Fruit fly (Drosophila melanogaster): Measurements from ENCODE around the gene ppk5.

ppk5 gene

dm6 chr3L:21507354-21507928, 27.0 kb upstream of the ppk5 start, which contains the start of the genes Glg1 and M6:
Glg1 (minus strand) TSS chr3L:21507538.
M6 (plus strand) TSS chr3L:21507852.
- TF ChIP-seq Hmr (GFP tag; optimal IDR thresholded peaks at IDR 0.05) (peak; percentile 60), Poxn (GFP tag; IDR thresholded peaks at IDR 0.05) (no peak), Nf-YB (GFP tag; optimal IDR thresholded peaks at IDR 0.05) (peak; percentile 33), kah (GFP tag; optimal IDR thresholded peaks at IDR 0.05) (no peak), CG32772 (GFP tag; IDR thresholded peaks at IDR 0.05) (peak; percentile 51; the same call in 1 of the 2 replicates), eyg (GFP tag; optimal IDR thresholded peaks at IDR 0.05) (no peak), CG10274 (GFP tag; optimal IDR thresholded peaks at IDR 0.05) (no peak), hb (GFP tag; IDR thresholded peaks at IDR 0.05; ENCODE audit: partially characterized antibody) (peak; percentile 90), YL-1 (GFP tag; optimal IDR thresholded peaks at IDR 0.05) (peak; percentile 78), gro (GFP tag; optimal IDR thresholded peaks at IDR 0.05) (peak; percentile 37), ken (GFP tag; IDR thresholded peaks at IDR 0.05) (no peak), CG31365 (tag; optimal IDR thresholded peaks at IDR 0.05) (no peak), E2f2 (GFP tag; IDR thresholded peaks at IDR 0.05) (peak; percentile 55), tgo (GFP tag; IDR thresholded peaks at IDR 0.05) (peak; percentile 52), ro (GFP tag; IDR thresholded peaks at IDR 0.05) (no peak), CG7556 (GFP tag; optimal IDR thresholded peaks at IDR 0.05) (peak; percentile 61), CG5180 (GFP tag; optimal IDR thresholded peaks at IDR 0.05) (no peak), gsb (GFP tag; IDR thresholded peaks at IDR 0.05) (no peak), lola (GFP tag; optimal IDR thresholded peaks at IDR 0.05) (peak in 1 of 3 experiments; percentile 65), Fer2 (tag; optimal IDR thresholded peaks at IDR 0.05) (peak; percentile 16), CG17361 (GFP tag; IDR thresholded peaks at IDR 0.05) (peak; percentile 84), h (optimal IDR thresholded peaks at IDR 0.05) (no peak), Eip74EF (GFP tag; optimal IDR thresholded peaks at IDR 0.05) (no peak), toy (GFP tag; IDR thresholded peaks at IDR 0.05) (no peak), Bteb2 (GFP tag; optimal IDR thresholded peaks at IDR 0.05) (peak; percentile 59), Lhr (GFP tag; optimal IDR thresholded peaks at IDR 0.05) (peak; percentile 49), Asciz (GFP tag; optimal IDR thresholded peaks at IDR 0.05) (peak; percentile 39), pfk (GFP tag; optimal IDR thresholded peaks at IDR 0.05) (no peak), Elba2 (GFP tag; optimal IDR thresholded peaks at IDR 0.05) (peak; percentile 51), insv (GFP tag; optimal IDR thresholded peaks at IDR 0.05) (peak in 1 of 2 experiments; percentile 32), ap (GFP tag; IDR thresholded peaks at IDR 0.05) (no peak), seq (GFP tag; IDR thresholded peaks at IDR 0.05) (no peak), Blimp-1 (GFP tag; optimal IDR thresholded peaks at IDR 0.05) (peak; percentile 36), dpn (GFP tag; optimal IDR thresholded peaks at IDR 0.05) (peak; percentile 65 to 74), CG14710 (tag; optimal IDR thresholded peaks at IDR 0.05) (peak; percentile 83), CkIIα-i1 (GFP tag; IDR thresholded peaks at IDR 0.05) (no peak), vnd (GFP tag; IDR thresholded peaks at IDR 0.05; ENCODE audit: partially characterized antibody) (peak; percentile 93), abd-A (tag; optimal IDR thresholded peaks at IDR 0.05) (no peak), CG13894 (tag; optimal IDR thresholded peaks at IDR 0.05) (no peak), Bdp1 (GFP tag; optimal IDR thresholded peaks at IDR 0.05) (peak; percentile 38), chif (GFP tag; optimal IDR thresholded peaks at IDR 0.05) (peak; percentile 4 to 54), odd (GFP tag; optimal IDR thresholded peaks at IDR 0.05) (no peak), CG3281 (GFP tag; optimal IDR thresholded peaks at IDR 0.05) (peak; percentile 69), CG11560 (tag; IDR thresholded peaks at IDR 0.05) (peak; percentile 19; the same call in 1 of the 3 replicates), jing (GFP tag; optimal IDR thresholded peaks at IDR 0.05) (no peak), pb (GFP tag; optimal IDR thresholded peaks at IDR 0.05) (peak; percentile 56), Hr78 (GFP tag; optimal IDR thresholded peaks at IDR 0.05) (peak in 1 of 2 experiments; percentile 40), zfh2 (GFP tag; optimal IDR thresholded peaks at IDR 0.05) (peak; percentile 76), GATAe (GFP tag; conservative IDR thresholded peaks at IDR 0.05) (no peak)

Measured in whole organism, embryonic.